Worm (Caenorhabditis elegans) whole organism, L4 larva: ENCODE measurements around the gene B0547.2.

Experiments
- lsy-2 ChIP-seq, 2 experiments: fragments of 150-350 bp in 1 of 2; sonication (generic microtip) in 1 of 2; optimal IDR thresholded peaks; 2 replicates each; lab custom pipeline; 2014 to 2017; ENCODE audit warnings: missing biosample characterization in 2 of 2, missing genetic modification characterization in 2 of 2
- unc-130 ChIP-seq: sonication (generic microtip); optimal IDR thresholded peaks from 2 replicates; lab custom pipeline; 2016; ENCODE audit warnings: missing genetic modification reagents, missing genetic modification characterization, missing compliant biosample characterization

- TF ChIP-seq lsy-2 (tag; optimal IDR thresholded peaks at IDR 0.05; lab: Kevin White, UChicago) (no peak), unc-130 (GFP tag; lab: Kevin White, UChicago) (no peak)
Observed at ce11 chrIV:5664375-5665004, 18.7 kb downstream of the B0547.2 start, which contains the start of gene bec-1.
